Fruit fly (Drosophila melanogaster) S2 (cell line): ENCODE results near the gene CG32971.

Experiments used
- CG8478 ChIP-seq: fragments of >200 bp; optimal IDR thresholded peaks from 2 replicates; lab custom pipeline; 2018
- CTCF ChIP-seq, 2 experiments: fragments of >200 bp; optimal IDR thresholded peaks; 2 replicates each; lab custom pipeline; 2018

- TF ChIP-seq CG8478 (lab: Kevin White, UChicago) (no peak), CTCF (optimal IDR thresholded peaks at IDR 0.05; lab: Kevin White, UChicago) (no peak)
Observed at dm6 chr2L:14230050-14230449, 44.6 kb upstream of the CG32971 start.
